Worm (Caenorhabditis elegans): Measurements from ENCODE around the gene H05C05.1.

Gene H05C05.1

ce11 chrIII:2899705-2900104, 47.2 kb upstream of the H05C05.1 start:
- TF ChIP-seq ztf-3 (GFP tag; optimal IDR thresholded peaks at IDR 0.05) (no peak), egrh-3 (GFP tag; IDR thresholded peaks at IDR 0.05) (peak; percentile 89), zfh-2 (GFP tag; conservative IDR thresholded peaks at IDR 0.05) (peak; percentile 91), dox-1 (GFP tag; IDR thresholded peaks at IDR 0.05) (0 out of 2 replicates have a peak, but pooled peaks have one; percentile 16)

DNA sequence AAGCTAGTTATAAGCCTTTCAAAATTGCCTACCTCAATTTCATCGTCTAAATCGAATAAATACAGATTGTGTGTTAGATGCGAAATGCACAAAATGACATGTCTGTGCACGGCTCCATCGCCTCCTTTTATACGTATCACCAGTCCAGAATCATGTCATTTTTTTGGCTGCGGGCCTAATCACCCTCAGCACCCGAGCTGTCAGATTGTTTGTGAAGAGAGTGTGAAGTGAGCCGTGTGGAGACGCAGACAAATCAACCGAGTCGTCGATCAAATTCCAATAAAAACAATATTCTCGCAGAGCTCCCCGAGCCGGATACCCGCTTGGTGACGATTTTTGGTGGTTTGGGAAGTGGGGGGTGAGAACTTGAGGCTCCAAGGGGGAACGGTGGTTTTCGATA, 45.8 kb upstream of the H05C05.1 start, which contains the start of gene idpa-1:
Gene idpa-1, minus strand, starts transcription at position 101 of the 400 bp plus-strand sequence.
- TF ChIP-seq aptf-2 (GFP tag; conservative IDR thresholded peaks at IDR 0.05): no peak
- TF ChIP-seq ztf-22 (GFP tag; optimal IDR thresholded peaks at IDR 0.05): no peak
- no peak for TF ChIP-seq efl-1 (GFP tag; optimal IDR thresholded peaks at IDR 0.05)
- TF ChIP-seq attf-5 (GFP tag; optimal IDR thresholded peaks at IDR 0.05): no peak
- no peak for TF ChIP-seq egl-44 (GFP tag; IDR thresholded peaks at IDR 0.05)
- TF ChIP-seq hsf-1 (GFP tag; IDR thresholded peaks at IDR 0.05): no peak

DNA sequence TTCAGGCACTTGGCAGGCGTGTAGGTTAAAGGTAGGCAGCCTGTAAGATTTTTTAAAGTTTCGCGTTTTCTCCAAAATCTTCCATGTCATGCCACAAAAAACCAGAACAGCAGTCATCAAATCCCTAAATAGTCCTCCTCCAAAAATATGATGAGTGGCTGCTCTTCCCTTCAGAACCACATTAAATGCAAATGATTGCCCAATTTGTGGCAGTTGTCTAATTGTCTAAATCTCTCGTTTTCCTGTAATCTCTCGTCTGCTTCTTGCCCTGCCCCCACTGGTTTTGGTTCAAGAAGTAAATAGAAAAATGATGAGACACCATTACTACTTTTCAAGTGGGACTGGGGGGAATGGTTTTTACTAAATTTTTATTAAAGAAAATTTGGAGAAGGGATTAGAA, 42.8 kb upstream of the H05C05.1 start:
- TF ChIP-seq hmg-1.2 (GFP tag; IDR thresholded peaks at IDR 0.05) (peak; percentile 85), madf-3 (GFP tag; IDR thresholded peaks at IDR 0.05) (no peak), lin-54 (GFP tag; optimal IDR thresholded peaks at IDR 0.05) (no peak), ZK185.1 (tag; optimal IDR thresholded peaks at IDR 0.05; ENCODE audit: poor library complexity, severe bottlenecking) (no peak), ztf-3 (GFP tag; optimal IDR thresholded peaks at IDR 0.05) (no peak), mel-28 (tag; optimal IDR thresholded peaks at IDR 0.05; ENCODE audit: borderline replicate concordance) (no peak), aptf-3 (GFP tag; IDR thresholded peaks at IDR 0.05) (no peak), madf-10 (tag; optimal IDR thresholded peaks at IDR 0.05) (no peak)

- TF ChIP-seq ztf-3 (GFP tag; optimal IDR thresholded peaks at IDR 0.05) (no peak), hrde-1 (tag; optimal IDR thresholded peaks at IDR 0.05; ENCODE audit: borderline replicate concordance) (no peak), mes-4 (tag; optimal IDR thresholded peaks at IDR 0.05) (no peak), nhr-80 (tag; optimal IDR thresholded peaks at IDR 0.05) (no peak), ztf-6 (GFP tag; IDR thresholded peaks at IDR 0.05) (no peak), K12H6.12 (tag; optimal IDR thresholded peaks at IDR 0.05) (no peak), egrh-3 (GFP tag; IDR thresholded peaks at IDR 0.05) (no peak), ztf-28 (GFP tag; IDR thresholded peaks at IDR 0.05) (no peak), madf-8 (GFP tag; conservative IDR thresholded peaks at IDR 0.05) (no peak), lsy-27 (tag; optimal IDR thresholded peaks at IDR 0.05; ENCODE audit: borderline replicate concordance, insufficient read depth) (no peak), unc-62 (GFP tag; optimal IDR thresholded peaks at IDR 0.05) (no peak), F52B5.7 (tag; optimal IDR thresholded peaks at IDR 0.05) (no peak), aptf-2 (GFP tag; conservative IDR thresholded peaks at IDR 0.05) (no peak), cebp-2 (GFP tag; IDR thresholded peaks at IDR 0.05) (no peak), ceh-40 (GFP tag; IDR thresholded peaks at IDR 0.05) (no peak), ztf-26 (tag; optimal IDR thresholded peaks at IDR 0.05) (no peak), Y53F4B.3 (GFP tag; IDR thresholded peaks at IDR 0.05) (no peak)
These were observed 39.1 kb upstream of the H05C05.1 start for ce11 chrIII:2907819-2908218.

DNA sequence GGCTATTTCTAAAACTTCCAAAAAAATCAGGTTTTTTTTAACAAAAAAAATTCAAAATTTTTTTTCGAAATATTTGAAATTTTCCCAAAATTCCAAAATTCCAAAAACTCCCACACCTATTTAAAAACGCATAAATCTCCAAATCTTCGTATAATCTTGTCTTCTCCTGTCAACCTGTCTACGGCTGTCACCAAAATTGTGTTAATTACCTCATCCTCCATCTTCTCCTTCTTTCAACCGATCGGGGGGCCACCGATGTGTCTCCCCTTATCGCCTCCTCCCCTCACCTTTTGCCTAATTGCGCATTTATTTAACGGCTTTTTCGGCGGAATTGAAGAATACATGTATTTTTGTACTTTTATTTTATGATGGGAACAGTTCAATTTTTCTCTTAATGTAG, 38.1 kb upstream of the H05C05.1 start:
- TF ChIP-seq cebp-2 (GFP tag; IDR thresholded peaks at IDR 0.05): no peak
- TF ChIP-seq nhr-27 (tag; optimal IDR thresholded peaks at IDR 0.05): no peak
- TF ChIP-seq hrde-1 (tag; optimal IDR thresholded peaks at IDR 0.05; ENCODE audit: borderline replicate concordance): no peak
- TF ChIP-seq ceh-91 (GFP tag; IDR thresholded peaks at IDR 0.05): no peak
- no peak for TF ChIP-seq athp-1 (tag; optimal IDR thresholded peaks at IDR 0.05)
- no peak for TF ChIP-seq F37B4.10 (GFP tag; IDR thresholded peaks at IDR 0.05)
- TF ChIP-seq ztf-26 (tag; optimal IDR thresholded peaks at IDR 0.05): no peak
- no peak for TF ChIP-seq F49E8.2 (tag; optimal IDR thresholded peaks at IDR 0.05; ENCODE audit: insufficient read depth)
- no peak for TF ChIP-seq B0019.2 (GFP tag; conservative IDR thresholded peaks at IDR 0.05)
- no peak for TF ChIP-seq efl-1 (GFP tag; optimal IDR thresholded peaks at IDR 0.05)
- no peak for TF ChIP-seq zfh-2 (GFP tag; conservative IDR thresholded peaks at IDR 0.05)
- TF ChIP-seq Y95B8A.8 (GFP tag; IDR thresholded peaks at IDR 0.05): no peak
- no peak for TF ChIP-seq tbp1 (GFP tag; optimal IDR thresholded peaks at IDR 0.05)

Measured in whole organism, young adult.